Worm (Caenorhabditis elegans) whole organism, L2 larva: ENCODE results near the gene cubn-1.
A peak's percentile ranks its signal among the peaks of the same experiment; 100 is the strongest.

Source experiments
- C34F6.9 ChIP-seq: fragments of 150-350 bp; optimal IDR thresholded peaks from 2 replicates; lab custom pipeline; 2014; ENCODE audit warnings: missing biosample characterization, missing genetic modification characterization
- F13H6.1 ChIP-seq: sonication (generic microtip); optimal IDR thresholded peaks from 2 replicates; lab custom pipeline; 2016; ENCODE audit warnings: missing genetic modification characterization, missing compliant biosample characterization
- R02D3.7 ChIP-seq: fragments of 150-350 bp; optimal IDR thresholded peaks from 2 replicates; lab custom pipeline; 2014; ENCODE audit warnings: missing biosample characterization, missing genetic modification characterization
- Y55F3AM.14 ChIP-seq: fragments of 200-800 bp; sonication (Bioruptor generic); optimal IDR thresholded peaks from 2 replicates; lab custom pipeline; 2018; ENCODE audit warnings: mild to moderate bottlenecking, missing genetic modification characterization, missing compliant biosample characterization
- ZK546.5 ChIP-seq: sonication (generic microtip); optimal IDR thresholded peaks from 2 replicates; lab custom pipeline; 2017; ENCODE audit warnings: missing biosample characterization, missing genetic modification characterization
- alr-1 ChIP-seq: fragments of 150-350 bp; optimal IDR thresholded peaks from 2 replicates; lab custom pipeline; 2014; ENCODE audit warnings: missing biosample characterization, missing genetic modification characterization
- aly-2 ChIP-seq: fragments of 150-350 bp; optimal IDR thresholded peaks from 2 replicates; lab custom pipeline; 2014; ENCODE audit warnings: missing biosample characterization, missing genetic modification characterization
- ama-1 ChIP-seq: fragments of 150-350 bp; optimal IDR thresholded peaks from 2 replicates; lab custom pipeline; 2018; ENCODE audit warnings: inconsistent platforms
- blmp-1 ChIP-seq: sonication (generic microtip); optimal IDR thresholded peaks from 2 replicates; lab custom pipeline; 2017; ENCODE audit warnings: missing genetic modification characterization, mild to moderate bottlenecking, missing compliant biosample characterization, antibody characterized with exemption, moderate library complexity; ENCODE audit not compliant: insufficient read depth
- ceh-16 ChIP-seq: fragments of 150-350 bp; optimal IDR thresholded peaks from 2 replicates; lab custom pipeline; 2014; ENCODE audit warnings: missing biosample characterization, missing genetic modification characterization
- crh-2 ChIP-seq: sonication (generic microtip); optimal IDR thresholded peaks from 2 replicates; lab custom pipeline; 2017; ENCODE audit warnings: missing biosample characterization, missing genetic modification characterization
- dmd-4 ChIP-seq: sonication (generic microtip); optimal IDR thresholded peaks from 2 replicates; lab custom pipeline; 2017; ENCODE audit warnings: missing biosample characterization, missing genetic modification characterization
- egl-27 ChIP-seq: sonication (generic microtip); optimal IDR thresholded peaks from 3 replicates; lab custom pipeline; 2017; ENCODE audit warnings: missing biosample characterization, missing genetic modification reagents, missing genetic modification characterization
- gmeb-1 ChIP-seq: fragments of 150-350 bp; optimal IDR thresholded peaks from 2 replicates; lab custom pipeline; 2014; ENCODE audit warnings: missing biosample characterization, missing genetic modification characterization
- lin-13 ChIP-seq: fragments of 150-350 bp; optimal IDR thresholded peaks from 2 replicates; lab custom pipeline; 2014; ENCODE audit warnings: missing biosample characterization, missing genetic modification reagents, missing genetic modification characterization
- lin-39 ChIP-seq: fragments of 150-350 bp; optimal IDR thresholded peaks from 2 replicates; lab custom pipeline; 2014; ENCODE audit warnings: missing biosample characterization, missing genetic modification reagents, missing genetic modification characterization
- lsy-2 ChIP-seq, 2 experiments: fragments of 150-350 bp in 1 of 2; sonication (generic microtip) in 1 of 2; optimal IDR thresholded peaks; 2 replicates each; lab custom pipeline; 2014 to 2017; ENCODE audit warnings: missing biosample characterization in 2 of 2, missing genetic modification characterization in 2 of 2
- mab-5 ChIP-seq: fragments of 150-350 bp; optimal IDR thresholded peaks from 2 replicates; lab custom pipeline; 2014; ENCODE audit warnings: missing biosample characterization, missing genetic modification characterization
- nhr-10 ChIP-seq: sonication (generic microtip); optimal IDR thresholded peaks from 2 replicates; lab custom pipeline; 2017; ENCODE audit warnings: missing biosample characterization, missing genetic modification characterization
- nhr-11 ChIP-seq: fragments of 150-350 bp; optimal IDR thresholded peaks from 2 replicates; lab custom pipeline; 2014; ENCODE audit warnings: missing biosample characterization, missing genetic modification characterization
- nhr-129 ChIP-seq: fragments of 150-350 bp; optimal IDR thresholded peaks from 2 replicates; lab custom pipeline; 2014; ENCODE audit warnings: missing biosample characterization, missing genetic modification characterization
- nhr-21 ChIP-seq: fragments of 150-350 bp; optimal IDR thresholded peaks from 2 replicates; lab custom pipeline; 2014; ENCODE audit warnings: missing biosample characterization, missing genetic modification characterization
- nhr-23 ChIP-seq: fragments of 150-350 bp; optimal IDR thresholded peaks from 2 replicates; lab custom pipeline; 2014; ENCODE audit warnings: missing biosample characterization, missing genetic modification reagents, missing genetic modification characterization
- nhr-25 ChIP-seq: fragments of 150-350 bp; sonication (generic microtip); optimal IDR thresholded peaks from 3 replicates; lab custom pipeline; 2014; ENCODE audit warnings: missing biosample characterization, missing genetic modification characterization
- nhr-6 ChIP-seq: fragments of 150-350 bp; optimal IDR thresholded peaks from 2 replicates; lab custom pipeline; 2014; ENCODE audit warnings: missing biosample characterization, missing genetic modification characterization
- nhr-77 ChIP-seq: fragments of 150-350 bp; optimal IDR thresholded peaks from 2 replicates; lab custom pipeline; 2014; ENCODE audit warnings: missing biosample characterization, missing genetic modification characterization
- peb-1 ChIP-seq: fragments of 150-350 bp; optimal IDR thresholded peaks from 2 replicates; lab custom pipeline; 2014; ENCODE audit warnings: missing biosample characterization, missing genetic modification characterization
- skn-1 ChIP-seq: sonication (generic microtip); optimal IDR thresholded peaks from 2 replicates; lab custom pipeline; 2017; ENCODE audit warnings: missing biosample characterization, missing genetic modification characterization
- sma-3 ChIP-seq: sonication (generic microtip); optimal IDR thresholded peaks from 2 replicates; lab custom pipeline; 2016; ENCODE audit warnings: missing genetic modification reagents, missing genetic modification characterization, missing compliant biosample characterization
- snpc-4 ChIP-seq: fragments of 150-350 bp; optimal IDR thresholded peaks from 2 replicates; lab custom pipeline; 2014; ENCODE audit warnings: missing biosample characterization, missing genetic modification characterization
- unc-39 ChIP-seq: fragments of 150-350 bp; optimal IDR thresholded peaks from 2 replicates; lab custom pipeline; 2014; ENCODE audit warnings: missing biosample characterization, missing genetic modification characterization
- unc-55 ChIP-seq: fragments of 150-350 bp; sonication (generic microtip); optimal IDR thresholded peaks from 3 replicates; lab custom pipeline; 2014; ENCODE audit warnings: missing biosample characterization, missing genetic modification reagents, missing genetic modification characterization
- unc-62 ChIP-seq: fragments of 150-350 bp; optimal IDR thresholded peaks from 2 replicates; lab custom pipeline; 2014; ENCODE audit warnings: missing biosample characterization, missing genetic modification reagents, missing genetic modification characterization
- ztf-11 ChIP-seq: sonication (generic microtip); optimal IDR thresholded peaks from 2 replicates; lab custom pipeline; 2017; ENCODE audit warnings: missing biosample characterization, missing genetic modification characterization

The cubn-1 gene

DNA sequence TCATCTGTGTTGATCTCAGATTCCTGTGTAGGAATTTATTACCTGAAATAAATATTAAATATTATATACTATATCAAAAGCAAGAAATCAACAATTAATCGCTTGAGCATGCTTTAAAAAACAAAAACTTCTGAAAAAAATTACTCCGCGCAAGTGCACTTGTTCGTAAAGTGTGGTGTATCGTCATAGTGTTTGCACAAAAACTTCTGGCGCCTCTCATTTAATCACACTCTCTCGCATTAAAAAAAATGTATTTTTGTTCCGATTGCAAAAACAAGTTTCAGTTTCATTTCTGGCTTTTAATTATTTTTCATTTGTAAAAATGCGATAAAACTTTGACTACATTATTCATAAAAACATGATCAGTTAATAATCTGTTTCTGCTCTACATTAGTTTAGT is 12.0 kb upstream of the cubn-1 start, which contains the start of the genes C14C10.10 and ril-2:
C14C10.10 (minus strand) TSS at position 19 of the 400 bp plus-strand sequence.
ril-2 (minus strand) TSS at position 48 of the 400 bp plus-strand sequence.
- TF ChIP-seq ztf-11 (tag; lab: Kevin White, UChicago) (no peak), lsy-2 (tag; optimal IDR thresholded peaks at IDR 0.05; lab: Kevin White, UChicago) (peak in 1 of 2 experiments; percentile 29), skn-1 (no peak), ama-1 (lab: Kevin White, UChicago) (no peak), nhr-23 (tag; lab: Kevin White, UChicago) (no peak), crh-2 (tag; lab: Kevin White, UChicago) (peak; percentile 35), unc-55 (GFP tag; lab: Kevin White, UChicago) (peak; percentile 46), C34F6.9 (tag; lab: Kevin White, UChicago) (peak; percentile 50), aly-2 (tag; lab: Kevin White, UChicago) (no peak), alr-1 (tag; lab: Kevin White, UChicago) (no peak)

DNA sequence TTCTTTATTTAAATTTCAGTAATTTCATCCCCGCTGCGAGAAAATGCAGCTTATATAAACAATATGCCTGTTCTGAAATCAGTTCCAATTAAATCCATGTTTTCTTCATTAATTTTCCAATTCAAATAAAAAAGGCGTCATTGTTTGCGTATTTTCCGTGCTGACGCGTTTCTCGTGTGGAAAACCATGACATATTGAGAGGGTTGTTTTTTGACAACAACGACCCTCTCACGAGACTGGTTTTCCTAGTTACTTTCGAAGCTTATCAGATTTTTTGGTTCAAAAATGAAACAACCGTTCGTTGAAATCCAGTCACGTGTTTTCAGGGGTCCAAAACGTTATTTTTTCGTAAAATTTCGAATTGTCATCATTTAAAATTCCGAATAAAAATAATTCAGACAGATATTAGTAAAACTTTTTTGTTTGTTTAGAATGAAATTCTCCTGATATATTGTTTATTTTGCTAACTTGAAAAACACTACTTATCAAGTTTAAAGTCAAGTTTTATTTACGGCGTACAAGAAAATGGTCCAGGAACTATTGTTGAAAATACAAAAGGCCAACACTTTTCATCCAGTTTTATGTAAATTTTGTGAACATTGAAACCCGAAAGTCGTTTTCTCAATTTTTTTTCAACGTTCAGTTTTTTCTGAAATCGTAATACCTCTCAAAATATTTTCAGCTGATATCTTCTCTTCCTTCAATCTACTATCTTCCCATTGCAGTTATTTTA is 11.5 kb upstream of the cubn-1 start, which contains the start of gene C14C10.5:
C14C10.5 (plus strand) TSS at position 683 of the 733 bp plus-strand sequence.
- TF ChIP-seq ama-1 (lab: Kevin White, UChicago) (no peak), nhr-129 (tag; lab: Kevin White, UChicago) (peak; percentile 35), nhr-11 (tag; lab: Kevin White, UChicago) (no peak), lsy-2 (tag; optimal IDR thresholded peaks at IDR 0.05; lab: Kevin White, UChicago) (peak in 1 of 2 experiments; percentile 14), crh-2 (tag; lab: Kevin White, UChicago) (no peak)
- TF ChIP-seq, all 48 proteins: peak for 2

DNA sequence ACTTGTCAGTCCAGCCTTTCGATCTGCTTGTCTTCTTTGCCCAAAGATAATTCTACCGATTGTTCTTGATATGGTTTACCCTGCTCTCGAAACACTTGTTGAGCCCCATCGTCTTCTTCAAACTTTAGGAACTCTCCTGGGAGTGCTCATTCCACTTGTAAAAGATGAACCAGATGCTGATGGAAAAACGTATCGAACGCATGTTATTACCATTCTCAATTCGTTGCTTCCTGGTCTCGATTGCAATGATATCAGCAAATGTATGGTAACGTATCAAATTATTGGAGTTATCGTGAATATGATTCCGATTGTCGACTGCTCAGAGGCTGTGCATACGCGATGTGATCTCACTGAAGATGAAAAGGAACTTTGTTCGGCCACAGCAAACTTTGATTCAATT is 9.3 kb upstream of the cubn-1 start:
- TF ChIP-seq gmeb-1 (tag; lab: Kevin White, UChicago), result no peak
- TF ChIP-seq aly-2 (tag; lab: Kevin White, UChicago), result no peak
- TF ChIP-seq R02D3.7 (tag; lab: Kevin White, UChicago), result no peak
- no peak for TF ChIP-seq mab-5 (tag; lab: Kevin White, UChicago)
- TF ChIP-seq egl-27, result no peak
- no peak for TF ChIP-seq peb-1 (tag; lab: Kevin White, UChicago)
- no peak for TF ChIP-seq crh-2 (tag; lab: Kevin White, UChicago)
- TF ChIP-seq Y55F3AM.14 (GFP tag; lab: Kevin White, UChicago), result no peak
- TF ChIP-seq unc-39, result no peak
- no peak for TF ChIP-seq nhr-6 (tag; lab: Kevin White, UChicago)
- no peak for TF ChIP-seq sma-3 (GFP tag; lab: Kevin White, UChicago)
- TF ChIP-seq nhr-25 (tag; lab: Kevin White, UChicago), result no peak
- no peak for TF ChIP-seq dmd-4
- TF ChIP-seq blmp-1 (tag; lab: Kevin White, UChicago), result no peak
- TF ChIP-seq nhr-23 (tag; lab: Kevin White, UChicago), result no peak
- no peak for TF ChIP-seq F13H6.1

DNA sequence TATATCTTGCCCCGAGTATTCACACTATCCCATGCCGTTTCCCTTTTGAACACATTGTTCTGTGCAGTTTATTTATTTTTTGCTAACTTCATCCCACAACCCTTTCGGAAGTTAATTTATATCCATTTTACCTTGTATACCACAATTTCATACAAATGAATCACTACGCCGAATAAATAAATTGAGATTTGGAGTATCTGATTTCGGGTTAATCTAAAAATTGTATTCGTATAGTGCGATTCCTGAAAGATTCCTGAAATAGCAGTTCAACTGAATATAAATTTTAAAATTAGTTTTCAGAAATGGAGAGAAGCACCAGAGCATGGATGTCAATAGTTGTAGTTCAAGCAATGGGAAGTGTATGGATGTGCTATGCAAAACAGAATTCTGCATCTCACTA is 4.0 kb upstream of the cubn-1 start, which contains the start of gene erg-28:
erg-28 (plus strand) TSS at position 301 of the 400 bp plus-strand sequence.
- TF ChIP-seq snpc-4 (tag; lab: Kevin White, UChicago) (no peak), unc-62 (GFP tag; lab: Kevin White, UChicago) (no peak), nhr-23 (tag; lab: Kevin White, UChicago) (no peak), nhr-25 (tag; lab: Kevin White, UChicago) (no peak), lin-39 (tag; lab: Kevin White, UChicago) (no peak), R02D3.7 (tag; lab: Kevin White, UChicago) (no peak), ama-1 (lab: Kevin White, UChicago) (no peak), ceh-16 (no peak), F13H6.1 (no peak), nhr-21 (no peak), aly-2 (tag; lab: Kevin White, UChicago) (no peak), lin-13 (GFP tag; lab: Kevin White, UChicago) (no peak), nhr-77 (tag; lab: Kevin White, UChicago) (no peak), ZK546.5 (tag; lab: Kevin White, UChicago) (no peak), nhr-10 (tag; lab: Kevin White, UChicago) (no peak), dmd-4 (no peak), C34F6.9 (tag; lab: Kevin White, UChicago) (no peak)
